Worm (Caenorhabditis elegans): ENCODE measurements around the gene vig-1.

- no peak for TF ChIP-seq hlh-6 (tag; optimal IDR thresholded peaks at IDR 0.05)
- TF ChIP-seq tbx-7 (tag; optimal IDR thresholded peaks at IDR 0.05): no peak
- no peak for TF ChIP-seq pqm-1 (tag; optimal IDR thresholded peaks at IDR 0.05)
- no peak for TF ChIP-seq pat-9 (tag; optimal IDR thresholded peaks at IDR 0.05)
Measured at ce11 chrII:1371533-1371932, 50.7 kb downstream of the vig-1 start.
